Worm (Caenorhabditis elegans): ENCODE data around the gene col-116.

DNA sequence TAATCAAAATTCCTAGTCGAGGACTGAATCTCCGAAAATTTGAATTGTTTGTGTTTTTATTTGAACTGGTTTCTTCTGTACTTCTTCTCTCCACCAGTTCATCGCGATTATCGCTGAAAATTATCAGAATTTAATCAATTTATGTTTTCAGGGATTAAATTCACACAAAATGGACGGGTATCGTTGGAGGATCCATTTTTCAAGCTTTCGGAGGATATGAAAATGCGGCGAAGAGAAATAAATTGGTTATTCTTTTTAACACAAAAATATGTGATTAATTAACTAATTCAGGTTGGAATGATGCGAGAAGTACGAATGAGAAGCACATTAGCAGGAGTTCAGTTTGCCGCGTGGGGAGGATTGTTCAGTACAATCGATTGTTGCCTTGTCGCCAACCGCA lies 40.6 kb downstream of the col-116 start, which contains the start of gene timm-17B.2:
- no peak for TF ChIP-seq syd-9 (tag; optimal IDR thresholded peaks at IDR 0.05)
- no peak for TF ChIP-seq nhr-11 (tag; optimal IDR thresholded peaks at IDR 0.05)
